Fruit fly (Drosophila melanogaster) whole organism, wandering third instar larva: ENCODE results near the gene EMC3.

Experiments used
- GATAd ChIP-seq: sonication (Bioruptor generic); optimal IDR thresholded peaks from 2 replicates; lab custom pipeline; 2016; ENCODE audit warnings: missing biosample characterization, missing genetic modification characterization
- Jra ChIP-seq: sonication (Bioruptor generic); optimal IDR thresholded peaks from 2 replicates; lab custom pipeline; 2016; ENCODE audit warnings: missing biosample characterization, missing genetic modification characterization
- Rel ChIP-seq, 2 experiments: fragments of 200-800 bp; sonication (Bioruptor generic) in 1 of 2; optimal IDR thresholded peaks; 2 replicates in 1 of 2; 3 replicates in 1 of 2; lab custom pipeline; 2016 to 2019; ENCODE audit warnings: mild to moderate bottlenecking in 2 of 2, missing biosample characterization in 2 of 2, missing genetic modification characterization in 2 of 2, moderate library complexity in 1 of 2
- dl ChIP-seq, 2 experiments: fragments of 175-275, 200-275 bp in 1 of 2; fragments of 200-275 bp in 1 of 2; sonication (Bioruptor generic); optimal IDR thresholded peaks; lab custom pipeline; 2018; ENCODE audit warnings: mild to moderate bottlenecking in 2 of 2, missing biosample characterization in 2 of 2, missing genetic modification characterization in 2 of 2, moderate library complexity in 2 of 2; ENCODE audit not compliant: partially characterized antibody in 2 of 2, insufficient read depth in 1 of 2
- ey ChIP-seq: fragments of 200-800 bp; sonication (Bioruptor generic); optimal IDR thresholded peaks from 2 replicates; lab custom pipeline; 2016; ENCODE audit warnings: missing biosample characterization, missing genetic modification characterization
- foxo ChIP-seq, 2 experiments: fragments of 200-800 bp; sonication (Bioruptor generic); optimal IDR thresholded peaks; 2 replicates in 1 of 2; 3 replicates in 1 of 2; lab custom pipeline; 2016 to 2017; ENCODE audit warnings: missing biosample characterization in 2 of 2, missing genetic modification characterization in 2 of 2
- fru ChIP-seq: fragments of 200-800 bp; sonication (Bioruptor generic); optimal IDR thresholded peaks from 3 replicates; lab custom pipeline; 2016; ENCODE audit warnings: missing biosample characterization, mild to moderate bottlenecking, missing genetic modification characterization

DNA sequence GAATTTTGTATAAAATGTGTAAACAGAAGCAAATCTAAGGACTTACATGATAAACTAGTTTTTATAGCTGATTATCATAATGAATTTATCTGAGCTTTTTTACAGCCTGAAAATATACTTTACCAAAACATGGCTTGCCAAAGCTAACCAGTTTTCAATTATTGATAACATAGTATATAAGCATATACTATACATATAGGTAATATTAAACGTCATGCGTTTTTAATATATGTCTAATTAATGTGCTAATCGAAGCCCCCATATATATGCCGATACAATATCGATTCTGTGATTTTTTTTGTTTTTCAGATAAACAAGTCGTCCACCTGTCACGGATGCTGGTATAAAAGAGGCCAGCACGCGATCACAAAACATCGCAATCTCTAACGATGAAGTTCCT, 50.6 kb downstream of the EMC3 start, which contains the start of gene CG17107:
- no peak for TF ChIP-seq dl (GFP tag; optimal IDR thresholded peaks at IDR 0.05; lab: Kevin White, UChicago; ENCODE audit: insufficient read depth in 1 of 2, partially characterized antibody in 2 of 2)
- TF ChIP-seq fru (GFP tag; lab: Kevin White, UChicago): no peak
- TF ChIP-seq GATAd (GFP tag; lab: Kevin White, UChicago): no peak
- no peak for TF ChIP-seq Jra (GFP tag; lab: Kevin White, UChicago)
- TF ChIP-seq foxo (GFP tag; optimal IDR thresholded peaks at IDR 0.05; lab: Kevin White, UChicago): no peak
- TF ChIP-seq ey: no peak
- no peak for TF ChIP-seq Rel (GFP tag; optimal IDR thresholded peaks at IDR 0.05; lab: Kevin White, UChicago)
- no peak for TF ChIP-seq Rel (tag; optimal IDR thresholded peaks at IDR 0.05; lab: Kevin White, UChicago)
